Fruit fly (Drosophila melanogaster) whole organism, embryonic: ENCODE results near the gene CG44040.

Experiments
- Atf6 ChIP-seq: fragments of 200-800 bp; sonication (Bioruptor generic); IDR thresholded peaks from 2 replicates; pipeline ENCODE4 v1.3.6; 2022; ENCODE audit warnings: missing biosample characterization, missing genetic modification characterization
- CG10366 ChIP-seq: fragments of 200-800 bp; sonication (Bioruptor generic); IDR thresholded peaks from 2 replicates; pipeline ENCODE4 v1.3.6; 2022; ENCODE audit warnings: missing biosample characterization, missing genetic modification characterization
- CG10654 ChIP-seq: fragments of 200-800 bp; sonication (Bioruptor generic); optimal IDR thresholded peaks from 2 replicates; lab custom pipeline; 2016; ENCODE audit warnings: missing biosample characterization, missing genetic modification characterization
- CG13296 ChIP-seq: fragments of 200-800 bp; sonication (Bioruptor generic); optimal IDR thresholded peaks from 3 replicates; lab custom pipeline; 2018; ENCODE audit warnings: missing biosample characterization, mild to moderate bottlenecking, missing genetic modification characterization
- CG15696 ChIP-seq: fragments of 200-800 bp; sonication (Bioruptor generic); optimal IDR thresholded peaks from 2 replicates; lab custom pipeline; 2019; ENCODE audit warnings: missing biosample characterization, mild to moderate bottlenecking, missing genetic modification characterization, moderate library complexity
- CG1603 ChIP-seq: fragments of 200-800 bp; sonication (Bioruptor generic); optimal IDR thresholded peaks from 2 replicates; lab custom pipeline; 2019; ENCODE audit warnings: missing biosample characterization, mild to moderate bottlenecking, missing genetic modification characterization, moderate library complexity
- CG18599 ChIP-seq: fragments of 200-800 bp; sonication (Bioruptor generic); optimal IDR thresholded peaks from 3 replicates; lab custom pipeline; 2017; ENCODE audit warnings: missing biosample characterization, missing genetic modification characterization, mild to moderate bottlenecking, moderate library complexity, missing genetic modification reagents
- CG2678 ChIP-seq: fragments of 200-800 bp; sonication (Bioruptor generic); optimal IDR thresholded peaks from 3 replicates; lab custom pipeline; 2019; ENCODE audit warnings: missing biosample characterization, mild to moderate bottlenecking, missing genetic modification characterization, moderate library complexity
- CG31365 ChIP-seq: fragments of 200-800 bp; sonication (Bioruptor generic); optimal IDR thresholded peaks from 2 replicates; lab custom pipeline; 2018; ENCODE audit warnings: missing biosample characterization, mild to moderate bottlenecking, missing genetic modification characterization
- CG32772 ChIP-seq: fragments of 200-800 bp; sonication (Bioruptor generic); IDR thresholded peaks from 2 replicates; pipeline ENCODE4 v1.3.6; 2022; ENCODE audit warnings: missing biosample characterization, missing genetic modification characterization
- CG3838 ChIP-seq: fragments of 200-800 bp; sonication (Bioruptor generic); optimal IDR thresholded peaks from 3 replicates; lab custom pipeline; 2016; ENCODE audit warnings: missing biosample characterization, missing genetic modification characterization
- CG4282 ChIP-seq: fragments of 200-800 bp; sonication (Bioruptor generic); optimal IDR thresholded peaks from 2 replicates; lab custom pipeline; 2016; ENCODE audit warnings: missing biosample characterization, missing genetic modification characterization
- CG43689 ChIP-seq: fragments of 200-800 bp; sonication (Bioruptor generic); IDR thresholded peaks from 2 replicates; pipeline ENCODE4 v1.3.6; 2022; ENCODE audit warnings: missing biosample characterization, missing genetic modification characterization
- CG4820 ChIP-seq: fragments of 200-800 bp; sonication (Bioruptor generic); optimal IDR thresholded peaks from 3 replicates; lab custom pipeline; 2016; ENCODE audit warnings: missing biosample characterization, missing genetic modification characterization
- CG6175 ChIP-seq: fragments of 200-800 bp; sonication (Bioruptor generic); IDR thresholded peaks from 3 replicates; pipeline ENCODE4 v1.3.6; 2022; ENCODE audit warnings: missing biosample characterization, missing genetic modification characterization
- CG7271 ChIP-seq: fragments of 200-800 bp; sonication (Bioruptor generic); optimal IDR thresholded peaks from 2 replicates; lab custom pipeline; 2018; ENCODE audit warnings: missing biosample characterization, mild to moderate bottlenecking, missing genetic modification characterization, moderate library complexity
- CG8359 ChIP-seq: fragments of 200-800 bp; sonication (Bioruptor generic); optimal IDR thresholded peaks from 2 replicates; lab custom pipeline; 2017; ENCODE audit warnings: missing biosample characterization, mild to moderate bottlenecking, missing genetic modification characterization, borderline replicate concordance
- CG8924 ChIP-seq: fragments of 200-800 bp; optimal IDR thresholded peaks from 3 replicates; lab custom pipeline; 2019; ENCODE audit warnings: missing biosample characterization, mild to moderate bottlenecking, missing genetic modification characterization, moderate library complexity
- D19A ChIP-seq: fragments of 200-800 bp; optimal IDR thresholded peaks from 3 replicates; lab custom pipeline; 2019; ENCODE audit warnings: missing biosample characterization, mild to moderate bottlenecking, missing genetic modification characterization, moderate library complexity
- Dek ChIP-seq: fragments of 200-800 bp; sonication (Bioruptor generic); optimal IDR thresholded peaks from 3 replicates; lab custom pipeline; 2019; ENCODE audit warnings: missing biosample characterization, mild to moderate bottlenecking, missing genetic modification characterization, moderate library complexity
- Dfd ChIP-seq, 2 experiments: fragments of >200 bp; optimal IDR thresholded peaks; 2 replicates each; lab custom pipeline; 2017; ENCODE audit warnings: missing biosample characterization in 2 of 2, missing genetic modification characterization in 2 of 2
- Dip3 ChIP-seq: fragments of 200-800 bp; sonication (Bioruptor generic); optimal IDR thresholded peaks from 3 replicates; lab custom pipeline; 2016; ENCODE audit warnings: missing biosample characterization, missing genetic modification characterization
- Hr39 ChIP-seq: fragments of >200 bp; optimal IDR thresholded peaks from 2 replicates; lab custom pipeline; 2017
- Lpt ChIP-seq: fragments of >200 bp; optimal IDR thresholded peaks from 2 replicates; lab custom pipeline; 2018; ENCODE audit warnings: missing biosample characterization, missing genetic modification characterization
- Mad ChIP-seq: fragments of 200-800 bp; sonication (Bioruptor generic); optimal IDR thresholded peaks from 2 replicates; lab custom pipeline; 2016; ENCODE audit warnings: missing biosample characterization, missing genetic modification characterization
- NK7.1 ChIP-seq: fragments of 200-800 bp; sonication (Bioruptor generic); optimal IDR thresholded peaks from 3 replicates; lab custom pipeline; 2016; ENCODE audit warnings: missing biosample characterization, missing genetic modification characterization
- Ravus ChIP-seq: fragments of 200-800 bp; sonication (Bioruptor generic); IDR thresholded peaks from 2 replicates; pipeline ENCODE4 v1.3.6; 2022; ENCODE audit warnings: missing biosample characterization, missing genetic modification characterization
- Rx ChIP-seq: fragments of 200-800 bp; sonication (Bioruptor generic); IDR thresholded peaks from 2 replicates; pipeline ENCODE4 v1.3.6; 2022; ENCODE audit warnings: missing biosample characterization, missing genetic modification characterization
- Sox100B ChIP-seq: fragments of 200-800 bp; sonication (Bioruptor generic); optimal IDR thresholded peaks from 3 replicates; lab custom pipeline; 2018; ENCODE audit warnings: missing biosample characterization, mild to moderate bottlenecking, missing genetic modification characterization
- Xbp1 ChIP-seq: fragments of 200-800 bp; sonication (Bioruptor generic); optimal IDR thresholded peaks from 3 replicates; lab custom pipeline; 2016; ENCODE audit warnings: missing biosample characterization, mild to moderate bottlenecking, missing genetic modification characterization
- ap ChIP-seq: fragments of 200-800 bp; sonication (Bioruptor generic); IDR thresholded peaks from 2 replicates; pipeline ENCODE4 v1.3.6; 2022; ENCODE audit warnings: missing biosample characterization, missing genetic modification characterization
- ato ChIP-seq: fragments of 200-800 bp; sonication (Bioruptor generic); IDR thresholded peaks from 2 replicates; pipeline ENCODE4 v1.3.6; 2022; ENCODE audit warnings: missing biosample characterization, missing genetic modification characterization; ENCODE audit not compliant: partially characterized antibody
- ci ChIP-seq: fragments of 200-800 bp; sonication (Bioruptor generic); IDR thresholded peaks from 3 replicates; pipeline ENCODE4 v1.3.6; 2022; ENCODE audit warnings: missing biosample characterization, missing genetic modification characterization
- crol ChIP-seq: fragments of 200-800 bp; sonication (Bioruptor generic); IDR thresholded peaks from 2 replicates; pipeline ENCODE4 v1.3.6; 2022; ENCODE audit warnings: missing biosample characterization, missing genetic modification characterization
- emc ChIP-seq: fragments of 200-800 bp; sonication (Bioruptor generic); optimal IDR thresholded peaks from 2 replicates; lab custom pipeline; 2016; ENCODE audit warnings: missing biosample characterization, missing genetic modification characterization
- en ChIP-seq: fragments of 200-800 bp; sonication (Bioruptor generic); optimal IDR thresholded peaks from 2 replicates; lab custom pipeline; 2016; ENCODE audit warnings: missing biosample characterization, missing genetic modification characterization
- esg ChIP-seq: fragments of 200-800 bp; sonication (Bioruptor generic); conservative IDR thresholded peaks from 2 replicates; pipeline ENCODE4 v1.3.6; 2022; ENCODE audit warnings: missing biosample characterization, missing genetic modification characterization
- hkb ChIP-seq, 2 experiments: fragments of 200-800 bp in 1 of 2; fragments of >200 bp in 1 of 2; sonication (Bioruptor generic) in 1 of 2; IDR thresholded peaks in 1 of 2; optimal IDR thresholded peaks in 1 of 2; 2 replicates each; pipeline versions ENCODE4 v1.3.6 to Lab custom; 2017 to 2022; ENCODE audit warnings: missing biosample characterization in 1 of 2, missing genetic modification characterization in 1 of 2
- inv ChIP-seq: fragments of 200-800 bp; sonication (Bioruptor generic); IDR thresholded peaks from 2 replicates; pipeline ENCODE4 v1.3.6; 2022; ENCODE audit warnings: missing biosample characterization, missing genetic modification characterization; ENCODE audit not compliant: partially characterized antibody
- lola ChIP-seq, 3 experiments: fragments of >200 bp in 2 of 3; fragments of 200-800 bp in 1 of 3; sonication (Bioruptor generic) in 1 of 3; optimal IDR thresholded peaks; 2 replicates each; lab custom pipeline; 2017 to 2019; ENCODE audit warnings: missing biosample characterization in 3 of 3, missing genetic modification characterization in 3 of 3, mild to moderate bottlenecking in 1 of 3, moderate library complexity in 1 of 3
- mam ChIP-seq: fragments of 200-800 bp; sonication (Bioruptor generic); optimal IDR thresholded peaks from 3 replicates; lab custom pipeline; 2016; ENCODE audit warnings: missing biosample characterization, missing genetic modification characterization
- nmo ChIP-seq: fragments of 200-800 bp; sonication (Bioruptor generic); optimal IDR thresholded peaks from 2 replicates; lab custom pipeline; 2018; ENCODE audit warnings: missing biosample characterization, mild to moderate bottlenecking, missing genetic modification characterization, moderate library complexity
- org-1 ChIP-seq: fragments of 200-800 bp; sonication (Bioruptor generic); optimal IDR thresholded peaks from 2 replicates; lab custom pipeline; 2017; ENCODE audit warnings: missing biosample characterization, missing genetic modification characterization
- otp ChIP-seq: fragments of 200-800 bp; sonication (Bioruptor generic); IDR thresholded peaks from 3 replicates; pipeline ENCODE4, ENCODE4 v1.3.6; 2022; ENCODE audit warnings: missing biosample characterization, missing genetic modification characterization
- sens ChIP-seq: fragments of 200-800 bp; sonication (Bioruptor generic); peaks from one replicate; lab custom pipeline; 2016; ENCODE audit warnings: missing biosample characterization, missing genetic modification characterization
- sim ChIP-seq: fragments of 200-800 bp; sonication (Bioruptor generic); IDR thresholded peaks from 2 replicates; pipeline ENCODE4 v1.3.6; 2022; ENCODE audit warnings: missing biosample characterization, missing genetic modification characterization
- sisA ChIP-seq: fragments of 200-800 bp; sonication (Bioruptor generic); IDR thresholded peaks from 2 replicates; pipeline ENCODE4 v1.3.6; 2022; ENCODE audit warnings: missing biosample characterization, missing genetic modification characterization
- slou ChIP-seq: fragments of 200-800 bp; sonication (Bioruptor generic); optimal IDR thresholded peaks from 3 replicates; lab custom pipeline; 2016; ENCODE audit warnings: missing biosample characterization, missing genetic modification characterization
- twi ChIP-seq: fragments of 200-800 bp; optimal IDR thresholded peaks from 2 replicates; lab custom pipeline; 2019; ENCODE audit warnings: missing biosample characterization, mild to moderate bottlenecking, missing genetic modification characterization, moderate library complexity
- vnd ChIP-seq: fragments of 200-800 bp; sonication (Bioruptor generic); IDR thresholded peaks from 3 replicates; pipeline ENCODE4 v1.3.6; 2022; ENCODE audit warnings: missing biosample characterization, missing genetic modification characterization; ENCODE audit not compliant: partially characterized antibody
- zen2 ChIP-seq: fragments of 200-800 bp; sonication (Bioruptor generic); IDR thresholded peaks from 3 replicates; pipeline ENCODE4 v1.3.6; 2022; ENCODE audit warnings: missing biosample characterization, missing genetic modification characterization; ENCODE audit not compliant: partially characterized antibody

The CG44040 gene

dm6 chr3R:15347822-15348221, 27.6 kb downstream of the CG44040 start, which contains the start of the genes CG42726 and CG42727 (continued):
- TF ChIP-seq Dfd (GFP tag; optimal IDR thresholded peaks at IDR 0.05; lab: Kevin White, UChicago), result no peak
- peak; percentile 37 for TF ChIP-seq Xbp1 (GFP tag; lab: Kevin White, UChicago)
- TF ChIP-seq CG32772 (GFP tag; lab: Robert Waterston, UW), result no peak
- no peak for TF ChIP-seq twi
- no peak for TF ChIP-seq emc (GFP tag; lab: Kevin White, UChicago)
- TF ChIP-seq lola (GFP tag; optimal IDR thresholded peaks at IDR 0.05; lab: Kevin White, UChicago), result peak in 1 of 3 experiments; percentile 17
- no peak for TF ChIP-seq en (GFP tag; lab: Kevin White, UChicago)
- no peak for TF ChIP-seq Lpt
- 0 out of 3 replicates have a peak, but pooled peaks have one; percentile 18 for TF ChIP-seq CG6175 (GFP tag; lab: Robert Waterston, UW)
- TF ChIP-seq inv (GFP tag; lab: Robert Waterston, UW), result no peak
- TF ChIP-seq CG15696 (tag; lab: Kevin White, UChicago), result peak; percentile 1
- TF ChIP-seq CG4282, result no peak
- no peak for TF ChIP-seq ap (GFP tag; lab: Robert Waterston, UW)
- TF ChIP-seq CG4820, result no peak
- no peak for TF ChIP-seq crol (GFP tag; lab: Robert Waterston, UW)
- no peak for TF ChIP-seq hkb (optimal IDR thresholded peaks at IDR 0.05; lab: Kevin White, UChicago)
- 0 out of 2 replicates have a peak, but pooled peaks have one; percentile 40 for TF ChIP-seq hkb (GFP tag; IDR thresholded peaks at IDR 0.05; lab: Robert Waterston, UW)
- no peak for TF ChIP-seq Dip3 (GFP tag; lab: Kevin White, UChicago)
- no peak for TF ChIP-seq D19A
- TF ChIP-seq sim (GFP tag; lab: Robert Waterston, UW), result no peak
- TF ChIP-seq NK7.1 (GFP tag; lab: Kevin White, UChicago), result no peak
- TF ChIP-seq CG3838, result peak; percentile 2
- peak; percentile 43 for TF ChIP-seq CG2678
- TF ChIP-seq Hr39 (lab: Kevin White, UChicago), result no peak
- peak; percentile 58 for TF ChIP-seq sens (GFP tag; lab: Kevin White, UChicago)
- TF ChIP-seq Ravus (GFP tag; lab: Robert Waterston, UW), result no peak
- peak; percentile 45 for TF ChIP-seq CG1603 (tag; lab: Kevin White, UChicago)
- TF ChIP-seq CG10366 (GFP tag; lab: Robert Waterston, UW), result peak; percentile 40; the same call in 1 of the 2 replicates
- TF ChIP-seq vnd (GFP tag; lab: Robert Waterston, UW), result no peak
- no peak for TF ChIP-seq CG8924 (tag; lab: Kevin White, UChicago)
- no peak for TF ChIP-seq ato (GFP tag; lab: Robert Waterston, UW)
- peak; percentile 33 for TF ChIP-seq mam (GFP tag; lab: Kevin White, UChicago)
- TF ChIP-seq nmo, result peak; percentile 36
- TF ChIP-seq org-1 (GFP tag; lab: Kevin White, UChicago), result no peak
- 0 out of 2 replicates have a peak, but pooled peaks have one; percentile 19 for TF ChIP-seq esg
- peak; percentile 30 for TF ChIP-seq sisA (GFP tag; lab: Robert Waterston, UW)
- no peak for TF ChIP-seq CG7271 (tag; lab: Kevin White, UChicago)
- peak; percentile 66 for TF ChIP-seq ci (GFP tag; lab: Robert Waterston, UW)
- no peak for TF ChIP-seq Atf6 (GFP tag; lab: Robert Waterston, UW)
- no peak for TF ChIP-seq Dek (tag; lab: Kevin White, UChicago)
- TF ChIP-seq CG10654 (GFP tag; lab: Kevin White, UChicago), result peak; percentile 3
- peak; percentile 5 for TF ChIP-seq CG18599 (GFP tag; lab: Kevin White, UChicago)
- TF ChIP-seq CG8359 (GFP tag; lab: Kevin White, UChicago), result no peak
- no peak for TF ChIP-seq zen2 (GFP tag; lab: Robert Waterston, UW)
- 0 out of 2 replicates have a peak, but pooled peaks have one; percentile 24 for TF ChIP-seq Rx
- no peak for TF ChIP-seq slou (GFP tag; lab: Kevin White, UChicago)
- no peak for TF ChIP-seq CG13296 (GFP tag; lab: Kevin White, UChicago)
- peak; percentile 31 for TF ChIP-seq Mad (GFP tag; lab: Kevin White, UChicago)
- no peak for TF ChIP-seq CG31365 (tag; lab: Kevin White, UChicago)
- TF ChIP-seq CG43689 (GFP tag; lab: Robert Waterston, UW), result no peak
- TF ChIP-seq Sox100B, result no peak
- no peak for TF ChIP-seq otp (GFP tag; lab: Robert Waterston, UW)
